Worm (Caenorhabditis elegans) whole organism, L1 larva: ENCODE results near the gene C01G6.2.

Source experiments
- C04F5.9 ChIP-seq: sonication (generic microtip); optimal IDR thresholded peaks from 2 replicates; lab custom pipeline; 2016; ENCODE audit warnings: missing genetic modification characterization, missing compliant biosample characterization
- C16A3.4 ChIP-seq: fragments of 150-350 bp; optimal IDR thresholded peaks from 2 replicates; lab custom pipeline; 2014; ENCODE audit warnings: missing biosample characterization, missing genetic modification characterization
- C34B4.2 ChIP-seq: sonication (generic microtip); optimal IDR thresholded peaks from 2 replicates; lab custom pipeline; 2017; ENCODE audit warnings: mild to moderate bottlenecking, missing genetic modification characterization, missing compliant biosample characterization
- F16B12.6 ChIP-seq: fragments of 150-350 bp; optimal IDR thresholded peaks from 2 replicates; lab custom pipeline; 2014; ENCODE audit warnings: missing biosample characterization, missing genetic modification characterization
- Y116A8C.19 ChIP-seq: sonication (generic microtip); optimal IDR thresholded peaks from 2 replicates; lab custom pipeline; 2016; ENCODE audit warnings: missing compliant biosample characterization, missing genetic modification characterization, borderline replicate concordance
- aha-1 ChIP-seq: fragments of 150-350 bp; optimal IDR thresholded peaks from 2 replicates; lab custom pipeline; 2014; ENCODE audit warnings: missing biosample characterization, missing genetic modification characterization
- alr-1 ChIP-seq: fragments of 200-800 bp; sonication (Bioruptor generic); optimal IDR thresholded peaks from 2 replicates; lab custom pipeline; 2018; ENCODE audit warnings: borderline replicate concordance, mild to moderate bottlenecking, missing genetic modification characterization, missing compliant biosample characterization
- aly-2 ChIP-seq: fragments of 150-350 bp; optimal IDR thresholded peaks from 2 replicates; lab custom pipeline; 2014; ENCODE audit warnings: missing biosample characterization, missing genetic modification characterization
- blmp-1 ChIP-seq: fragments of 150-350 bp; optimal IDR thresholded peaks from 2 replicates; lab custom pipeline; 2014; ENCODE audit warnings: missing biosample characterization, missing genetic modification characterization
- ceh-63 ChIP-seq: fragments of 200-800 bp; sonication (Bioruptor generic); optimal IDR thresholded peaks from 2 replicates; lab custom pipeline; 2018; ENCODE audit warnings: mild to moderate bottlenecking, missing genetic modification characterization, missing compliant biosample characterization
- ceh-8 ChIP-seq: fragments of 200-800 bp; sonication (Bioruptor generic); optimal IDR thresholded peaks from 2 replicates; lab custom pipeline; 2018; ENCODE audit warnings: mild to moderate bottlenecking, missing genetic modification characterization, moderate library complexity, missing compliant biosample characterization
- ceh-82 ChIP-seq, 3 experiments: fragments of 150-350 bp in 1 of 3; sonication (generic microtip) in 2 of 3; optimal IDR thresholded peaks; 2 replicates each; lab custom pipeline; 2014 to 2017; ENCODE audit warnings: missing biosample characterization in 3 of 3, missing genetic modification characterization in 3 of 3
- ceh-90 ChIP-seq: sonication (generic microtip); optimal IDR thresholded peaks from 2 replicates; lab custom pipeline; 2016; ENCODE audit warnings: missing genetic modification characterization, missing compliant biosample characterization
- efl-1 ChIP-seq, 4 experiments: fragments of 150-350 bp; optimal IDR thresholded peaks in 3 of 4; peaks in 1 of 4; 1 replicate in 1 of 4; 2 replicates in 3 of 4; lab custom pipeline; 2014; ENCODE audit warnings: missing biosample characterization in 2 of 4, missing genetic modification characterization in 2 of 4, missing genetic modification reagents in 2 of 4
- efl-3 ChIP-seq: fragments of 200-800 bp; sonication (Bioruptor generic); optimal IDR thresholded peaks from 2 replicates; lab custom pipeline; 2018; ENCODE audit warnings: mild to moderate bottlenecking, missing genetic modification characterization, missing compliant biosample characterization
- egl-13 ChIP-seq: sonication (generic microtip); optimal IDR thresholded peaks from 2 replicates; lab custom pipeline; 2016; ENCODE audit warnings: missing genotype, missing genetic modification reagents, missing genetic modification characterization, missing compliant biosample characterization
- egl-27 ChIP-seq, 2 experiments: fragments of 150-350 bp in 1 of 2; sonication (generic microtip); optimal IDR thresholded peaks; 3 replicates each; lab custom pipeline; 2017 to 2018; ENCODE audit warnings: missing biosample characterization in 2 of 2, missing genetic modification characterization in 2 of 2, missing genetic modification reagents in 2 of 2
- elt-3 ChIP-seq, 6 experiments: fragments of 150-350 bp in 1 of 6; sonication (generic microtip); optimal IDR thresholded peaks; 2 replicates each; lab custom pipeline; 2017 to 2018; ENCODE audit warnings: missing biosample characterization in 6 of 6, missing genetic modification characterization in 6 of 6, inconsistent platforms in 1 of 6
- fkh-8 ChIP-seq: sonication (generic microtip); optimal IDR thresholded peaks from 2 replicates; lab custom pipeline; 2016; ENCODE audit warnings: mild to moderate bottlenecking, missing genetic modification characterization, missing compliant biosample characterization
- fos-1 ChIP-seq: fragments of 150-350 bp; optimal IDR thresholded peaks from 2 replicates; lab custom pipeline; 2014; ENCODE audit warnings: missing biosample characterization, missing genetic modification characterization
- hlh-17 ChIP-seq: fragments of 200-800 bp; sonication (Bioruptor generic); optimal IDR thresholded peaks from 2 replicates; lab custom pipeline; 2018; ENCODE audit warnings: missing genetic modification characterization, mild to moderate bottlenecking, missing compliant biosample characterization, moderate library complexity, borderline replicate concordance
- irx-1 ChIP-seq: sonication (generic microtip); optimal IDR thresholded peaks from 2 replicates; lab custom pipeline; 2016; ENCODE audit warnings: missing genetic modification characterization, missing compliant biosample characterization
- isw-1 ChIP-seq: fragments of 200-800 bp; sonication (Bioruptor generic); IDR thresholded peaks from 2 replicates; pipeline ENCODE4 v1.3.6; 2022; ENCODE audit warnings: missing genetic modification characterization, missing compliant biosample characterization
- lin-13 ChIP-seq: fragments of 150-350 bp; optimal IDR thresholded peaks from 2 replicates; lab custom pipeline; 2014; ENCODE audit warnings: missing biosample characterization, missing genetic modification reagents, missing genetic modification characterization
- lin-14 ChIP-seq: fragments of 200-800 bp; sonication (Bioruptor generic); optimal IDR thresholded peaks from 2 replicates; lab custom pipeline; 2018; ENCODE audit warnings: mild to moderate bottlenecking, missing genetic modification characterization, moderate library complexity, missing compliant biosample characterization
- lin-15B ChIP-seq: fragments of 150-350 bp; sonication (generic microtip); optimal IDR thresholded peaks from 3 replicates; lab custom pipeline; 2014; ENCODE audit warnings: missing biosample characterization, missing genetic modification characterization
- lin-35 ChIP-seq, 2 experiments: fragments of 150-350 bp; optimal IDR thresholded peaks; 2 replicates each; lab custom pipeline; 2014; ENCODE audit warnings: missing biosample characterization in 2 of 2, missing genetic modification characterization in 2 of 2, missing genetic modification reagents in 2 of 2
- lir-3 ChIP-seq: sonication (generic microtip); optimal IDR thresholded peaks from 2 replicates; lab custom pipeline; 2016; ENCODE audit warnings: mild to moderate bottlenecking, missing genetic modification characterization, moderate library complexity, missing compliant biosample characterization; ENCODE audit not compliant: poor library complexity
- lsy-2 ChIP-seq, 2 experiments: fragments of 150-350 bp; optimal IDR thresholded peaks; 2 replicates each; lab custom pipeline; 2014; ENCODE audit warnings: missing biosample characterization in 2 of 2, missing genetic modification characterization in 2 of 2
- mab-9 ChIP-seq: fragments of 200-800 bp; sonication (Bioruptor generic); IDR thresholded peaks from 2 replicates; pipeline ENCODE4 v1.3.6; 2022; ENCODE audit warnings: missing genetic modification reagents, missing genetic modification characterization, missing compliant biosample characterization
- mef-2 ChIP-seq: fragments of 150-350 bp; optimal IDR thresholded peaks from 2 replicates; lab custom pipeline; 2014; ENCODE audit warnings: missing biosample characterization, missing genetic modification characterization
- nhr-11 ChIP-seq: fragments of 150-350 bp; optimal IDR thresholded peaks from 2 replicates; lab custom pipeline; 2014; ENCODE audit warnings: missing biosample characterization, missing genetic modification characterization
- nhr-12 ChIP-seq: sonication (generic microtip); optimal IDR thresholded peaks from 2 replicates; lab custom pipeline; 2017; ENCODE audit warnings: missing biosample characterization, missing genetic modification characterization
- nhr-19 ChIP-seq: fragments of 200-800 bp; sonication (Bioruptor generic); conservative IDR thresholded peaks from 2 replicates; pipeline ENCODE4 v1.3.6; 2022; ENCODE audit warnings: missing genetic modification characterization, missing compliant biosample characterization
- nhr-20 ChIP-seq: sonication (generic microtip); optimal IDR thresholded peaks from 2 replicates; lab custom pipeline; 2016; ENCODE audit warnings: mild to moderate bottlenecking, missing genetic modification characterization, missing compliant biosample characterization
- nhr-237 ChIP-seq: fragments of 150-350 bp; optimal IDR thresholded peaks from 2 replicates; lab custom pipeline; 2014; ENCODE audit warnings: missing biosample characterization, missing genetic modification characterization
- nhr-28 ChIP-seq: fragments of 150-350 bp; optimal IDR thresholded peaks from 2 replicates; lab custom pipeline; 2014; ENCODE audit warnings: missing biosample characterization, missing genetic modification characterization
- nhr-71 ChIP-seq: sonication (generic microtip); optimal IDR thresholded peaks from 2 replicates; lab custom pipeline; 2016; ENCODE audit warnings: mild to moderate bottlenecking, missing genetic modification characterization, moderate library complexity, missing compliant biosample characterization
- nhr-76 ChIP-seq: sonication (generic microtip); optimal IDR thresholded peaks from 2 replicates; lab custom pipeline; 2017; ENCODE audit warnings: missing biosample characterization, missing genetic modification characterization
- nhr-77 ChIP-seq: fragments of 150-350 bp; optimal IDR thresholded peaks from 2 replicates; lab custom pipeline; 2014; ENCODE audit warnings: missing biosample characterization, missing genetic modification characterization
- nhr-85 ChIP-seq: sonication (generic microtip); peaks from one replicate; lab custom pipeline; 2016; ENCODE audit warnings: missing genetic modification characterization, inconsistent platforms, missing compliant biosample characterization
- pag-3 ChIP-seq: sonication (generic microtip); optimal IDR thresholded peaks from 2 replicates; lab custom pipeline; 2017; ENCODE audit warnings: missing genetic modification characterization, mild to moderate bottlenecking, missing compliant biosample characterization, antibody characterized with exemption, borderline replicate concordance; ENCODE audit not compliant: insufficient read depth
- pax-3 ChIP-seq: fragments of 200-800 bp; sonication (Bioruptor generic); optimal IDR thresholded peaks from 2 replicates; lab custom pipeline; 2018; ENCODE audit warnings: mild to moderate bottlenecking, missing genetic modification characterization, moderate library complexity, missing compliant biosample characterization
- pqm-1 ChIP-seq: sonication (generic microtip); optimal IDR thresholded peaks from 3 replicates; lab custom pipeline; 2017; ENCODE audit warnings: missing biosample characterization, missing genetic modification characterization
- rnt-1 ChIP-seq: sonication (generic microtip); optimal IDR thresholded peaks from 2 replicates; lab custom pipeline; 2016; ENCODE audit warnings: mild to moderate bottlenecking, missing genetic modification characterization, moderate library complexity, missing compliant biosample characterization
- skn-1 ChIP-seq: fragments of 150-350 bp; optimal IDR thresholded peaks from 2 replicates; lab custom pipeline; 2014; ENCODE audit warnings: missing biosample characterization, missing genetic modification characterization
- snpc-4 ChIP-seq: fragments of 150-350 bp; optimal IDR thresholded peaks from 2 replicates; lab custom pipeline; 2014; ENCODE audit warnings: missing biosample characterization, missing genetic modification characterization
- sup-37 ChIP-seq: fragments of 200-800 bp; sonication (Bioruptor generic); optimal IDR thresholded peaks from 2 replicates; lab custom pipeline; 2018; ENCODE audit warnings: mild to moderate bottlenecking, missing genetic modification characterization, missing compliant biosample characterization
- swsn-7 ChIP-seq: sonication (generic microtip); optimal IDR thresholded peaks from 2 replicates; lab custom pipeline; 2016; ENCODE audit warnings: missing genetic modification characterization, missing compliant biosample characterization
- tbx-2 ChIP-seq: sonication (generic microtip); optimal IDR thresholded peaks from 2 replicates; lab custom pipeline; 2016; ENCODE audit warnings: missing genetic modification characterization, missing compliant biosample characterization
- unc-62 ChIP-seq: fragments of 150-350 bp; optimal IDR thresholded peaks from 2 replicates; lab custom pipeline; 2014; ENCODE audit warnings: missing biosample characterization, missing genetic modification reagents, missing genetic modification characterization
- unc-98 ChIP-seq: fragments of 200-800 bp; sonication (Bioruptor generic); IDR thresholded peaks from 2 replicates; pipeline ENCODE4 v1.3.6; 2022; ENCODE audit warnings: missing genetic modification characterization, missing compliant biosample characterization
- ztf-11 ChIP-seq, 2 experiments: sonication (generic microtip); optimal IDR thresholded peaks; 2 replicates each; lab custom pipeline; 2016 to 2017; ENCODE audit warnings: missing genetic modification characterization in 2 of 2, missing biosample characterization in 1 of 2, missing compliant biosample characterization in 1 of 2

The C01G6.2 gene

DNA sequence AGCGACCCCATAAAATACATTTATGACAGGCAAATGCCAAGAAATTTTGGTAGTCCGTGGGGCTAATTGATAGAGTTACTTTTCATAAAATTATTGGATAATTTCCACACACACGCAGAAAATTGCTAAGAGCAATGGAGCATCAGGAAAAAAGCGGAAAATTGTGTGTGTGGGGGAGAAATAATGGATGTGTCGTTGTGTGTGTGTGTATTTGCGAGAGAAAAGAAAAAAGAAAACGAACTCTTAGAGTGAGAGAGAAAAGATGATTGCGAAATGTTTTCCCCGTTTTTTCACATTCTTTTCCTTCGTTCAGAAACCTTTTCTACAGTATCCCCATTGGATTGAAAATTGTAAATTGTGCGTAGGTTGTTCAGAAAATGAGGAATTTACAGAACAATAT is 14.7 kb downstream of the C01G6.2 start (continued):
- peak; percentile 25 for TF ChIP-seq nhr-19 (GFP tag; lab: Robert Waterston, UW)
- no peak for TF ChIP-seq fos-1
- TF ChIP-seq unc-98 (GFP tag; lab: Robert Waterston, UW), result no peak
- TF ChIP-seq lsy-2 (tag; optimal IDR thresholded peaks at IDR 0.05; lab: Kevin White, UChicago), result peak; percentile 26 to 71
- TF ChIP-seq swsn-7, result peak; percentile 27
- no peak for TF ChIP-seq efl-3 (GFP tag; lab: Kevin White, UChicago)
- no peak for TF ChIP-seq aly-2
- TF ChIP-seq tbx-2 (tag; lab: Kevin White, UChicago), result no peak
- TF ChIP-seq lin-15B, result no peak
- no peak for TF ChIP-seq fkh-8 (tag; lab: Kevin White, UChicago)
- no peak for TF ChIP-seq nhr-71 (tag; lab: Kevin White, UChicago)
- TF ChIP-seq nhr-20 (tag; lab: Kevin White, UChicago), result no peak
- no peak for TF ChIP-seq nhr-28 (tag; lab: Kevin White, UChicago)
- TF ChIP-seq alr-1, result no peak
- no peak for TF ChIP-seq pqm-1 (tag; lab: Kevin White, UChicago)
- TF ChIP-seq ceh-8 (GFP tag; lab: Kevin White, UChicago), result no peak
- TF ChIP-seq lin-14 (GFP tag; lab: Kevin White, UChicago), result peak; percentile 92
- peak; percentile 50 for TF ChIP-seq nhr-85 (tag; lab: Kevin White, UChicago)
- no peak for TF ChIP-seq aha-1 (tag; lab: Kevin White, UChicago)
- TF ChIP-seq C16A3.4 (tag; lab: Kevin White, UChicago), result no peak
- no peak for TF ChIP-seq Y116A8C.19 (tag; lab: Kevin White, UChicago)
- no peak for TF ChIP-seq lir-3
- TF ChIP-seq skn-1 (tag; lab: Kevin White, UChicago), result peak; percentile 68
- TF ChIP-seq isw-1, result no peak
- no peak for TF ChIP-seq mab-9
- TF ChIP-seq lin-35 (GFP tag; optimal IDR thresholded peaks at IDR 0.05; lab: Kevin White, UChicago), result no peak
- no peak for TF ChIP-seq ztf-11 (tag; optimal IDR thresholded peaks at IDR 0.05; lab: Kevin White, UChicago)
- no peak for TF ChIP-seq nhr-11 (tag; lab: Kevin White, UChicago)
- no peak for TF ChIP-seq egl-13
- TF ChIP-seq F16B12.6 (tag; lab: Kevin White, UChicago), result no peak
- TF ChIP-seq mef-2 (tag; lab: Kevin White, UChicago), result no peak
- no peak for TF ChIP-seq lin-13 (GFP tag; lab: Kevin White, UChicago)
- no peak for TF ChIP-seq hlh-17 (GFP tag; lab: Kevin White, UChicago)
- peak; percentile 40 for TF ChIP-seq nhr-77 (tag; lab: Kevin White, UChicago)
- peak; percentile 36 for TF ChIP-seq rnt-1 (tag; lab: Kevin White, UChicago)
- no peak for TF ChIP-seq egl-27 (tag; optimal IDR thresholded peaks at IDR 0.05; lab: Kevin White, UChicago)
- peak in 2 of 3 experiments; percentile 10 to 61 for TF ChIP-seq ceh-82 (tag; optimal IDR thresholded peaks at IDR 0.05; lab: Kevin White, UChicago)
- no peak for TF ChIP-seq unc-62 (GFP tag; lab: Kevin White, UChicago)
- no peak for TF ChIP-seq sup-37 (GFP tag; lab: Kevin White, UChicago)
- TF ChIP-seq elt-3 (tag; optimal IDR thresholded peaks at IDR 0.05; lab: Kevin White, UChicago), result peak in 1 of 6 experiments; percentile 23
- no peak for TF ChIP-seq nhr-237 (tag; lab: Kevin White, UChicago)
- no peak for TF ChIP-seq pax-3 (tag; lab: Kevin White, UChicago)
- TF ChIP-seq nhr-76 (tag; lab: Kevin White, UChicago), result no peak
- TF ChIP-seq snpc-4, result peak; percentile 28
- no peak for TF ChIP-seq C34B4.2 (tag; lab: Kevin White, UChicago)
- no peak for TF ChIP-seq irx-1 (tag; lab: Kevin White, UChicago)
- peak; percentile 75 for TF ChIP-seq blmp-1 (tag; lab: Kevin White, UChicago)
- TF ChIP-seq pag-3, result no peak
- no peak for TF ChIP-seq nhr-12 (tag; lab: Kevin White, UChicago)
- TF ChIP-seq C04F5.9 (tag; lab: Kevin White, UChicago), result no peak
- no peak for TF ChIP-seq ceh-63 (GFP tag; lab: Kevin White, UChicago)
- peak in 1 of 2 experiments; percentile 20 for TF ChIP-seq efl-1 (optimal IDR thresholded peaks at IDR 0.05; lab: Kevin White, UChicago)
- TF ChIP-seq efl-1 (GFP tag; optimal IDR thresholded peaks at IDR 0.05 in 1 of 2; lab: Kevin White, UChicago), result no peak
- TF ChIP-seq ceh-90, result no peak
